Fruit fly (Drosophila melanogaster): ENCODE measurements around the gene MME1.

MME1 gene

dm6 chr2L:7049680-7050289, 22.5 kb downstream of the MME1 start:
- no peak for TF ChIP-seq tx (GFP tag; optimal IDR thresholded peaks at IDR 0.05)
- TF ChIP-seq CG2678 (tag; optimal IDR thresholded peaks at IDR 0.05) = no peak
- peak; percentile 69 for TF ChIP-seq Adf1 (GFP tag; IDR thresholded peaks at IDR 0.05)
- peak; percentile 25 to 45 for TF ChIP-seq Trl (optimal IDR thresholded peaks at IDR 0.05)
- no peak for TF ChIP-seq Trl (GFP tag; optimal IDR thresholded peaks at IDR 0.05)
- peak; percentile 12 for TF ChIP-seq ac (GFP tag; optimal IDR thresholded peaks at IDR 0.05)
- TF ChIP-seq CG6689 (GFP tag; IDR thresholded peaks at IDR 0.05) = no peak
- no peak for TF ChIP-seq maf-S (GFP tag; optimal IDR thresholded peaks at IDR 0.05)
- no peak for TF ChIP-seq CG11504 (tag; optimal IDR thresholded peaks at IDR 0.05)
- TF ChIP-seq Nf-YC (tag; optimal IDR thresholded peaks at IDR 0.05) = no peak
- TF ChIP-seq Hsf (GFP tag; optimal IDR thresholded peaks at IDR 0.05) = no peak
- TF ChIP-seq CG17829 (tag; optimal IDR thresholded peaks at IDR 0.05) = no peak
- peak; percentile 87 for TF ChIP-seq CG4360 (GFP tag; IDR thresholded peaks at IDR 0.05)
- TF ChIP-seq Fer1 (GFP tag; optimal IDR thresholded peaks at IDR 0.05) = no peak
- no peak for TF ChIP-seq CG2199 (GFP tag; IDR thresholded peaks at IDR 0.05)
- TF ChIP-seq sqz (GFP tag; optimal IDR thresholded peaks at IDR 0.05) = peak; percentile 45
- peak; percentile 5 for TF ChIP-seq pho (GFP tag; optimal IDR thresholded peaks at IDR 0.05)
- no peak for TF ChIP-seq cg (GFP tag; optimal IDR thresholded peaks at IDR 0.05)
- peak; percentile 10 for TF ChIP-seq pros (GFP tag; optimal IDR thresholded peaks at IDR 0.05)
- TF ChIP-seq ewg (GFP tag; optimal IDR thresholded peaks at IDR 0.05) = peak; percentile 61
- no peak for TF ChIP-seq grn (GFP tag; optimal IDR thresholded peaks at IDR 0.05)
- peak; percentile 29; the same call in 1 of the 2 replicates for TF ChIP-seq Drgx (GFP tag; IDR thresholded peaks at IDR 0.05)
- no peak for TF ChIP-seq CG17186 (GFP tag; optimal IDR thresholded peaks at IDR 0.05)
- TF ChIP-seq cwo (GFP tag; optimal IDR thresholded peaks at IDR 0.05) = no peak
- TF ChIP-seq E2f2 (GFP tag; IDR thresholded peaks at IDR 0.05) = no peak
- TF ChIP-seq CG9215 (GFP tag; IDR thresholded peaks at IDR 0.05) = no peak
- TF ChIP-seq otp (GFP tag; IDR thresholded peaks at IDR 0.05) = no peak
- TF ChIP-seq CG17361 (GFP tag; IDR thresholded peaks at IDR 0.05) = no peak
- no peak for TF ChIP-seq yki (optimal IDR thresholded peaks at IDR 0.05)
- TF ChIP-seq Gug (GFP tag; IDR thresholded peaks at IDR 0.05) = no peak
- TF ChIP-seq CTCF (GFP tag; optimal IDR thresholded peaks at IDR 0.05) = no peak
- TF ChIP-seq HLH3B (GFP tag; IDR thresholded peaks at IDR 0.05) = 0 out of 2 replicates have a peak, but pooled peaks have one; percentile 6
- TF ChIP-seq jumu (GFP tag; optimal IDR thresholded peaks at IDR 0.05) = no peak
- peak; percentile 15 for TF ChIP-seq Blimp-1 (GFP tag; optimal IDR thresholded peaks at IDR 0.05)
- no peak for TF ChIP-seq Jarid2 (GFP tag; optimal IDR thresholded peaks at IDR 0.05)

- peak; percentile 67 for TF ChIP-seq stwl (tag; optimal IDR thresholded peaks at IDR 0.05)
- no peak for TF ChIP-seq Mes4 (GFP tag; optimal IDR thresholded peaks at IDR 0.05)
- peak; percentile 47 for TF ChIP-seq nerfin-1 (tag; optimal IDR thresholded peaks at IDR 0.05)
- no peak for TF ChIP-seq salm (tag; optimal IDR thresholded peaks at IDR 0.05)
- no peak for TF ChIP-seq NfI (GFP tag; optimal IDR thresholded peaks at IDR 0.05)
- peak; percentile 33 for TF ChIP-seq CG8478 (optimal IDR thresholded peaks at IDR 0.05)
- TF ChIP-seq CG10267 (tag; optimal IDR thresholded peaks at IDR 0.05) = peak; percentile 36
- TF ChIP-seq ftz-f1 (GFP tag; optimal IDR thresholded peaks at IDR 0.05) = no peak
- TF ChIP-seq CG9727 (GFP tag; optimal IDR thresholded peaks at IDR 0.05) = no peak
- peak; percentile 96 for TF ChIP-seq onecut (GFP tag; IDR thresholded peaks at IDR 0.05)
- no peak for TF ChIP-seq Usf (GFP tag; optimal IDR thresholded peaks at IDR 0.05)
- 0 out of 4 replicates have a peak, but pooled peaks have one; percentile 8 for TF ChIP-seq Dll (GFP tag; IDR thresholded peaks at IDR 0.05; ENCODE audit: partially characterized antibody)
- TF ChIP-seq Dek (tag; optimal IDR thresholded peaks at IDR 0.05) = no peak
- TF ChIP-seq CG4707 (GFP tag; optimal IDR thresholded peaks at IDR 0.05) = no peak
- TF ChIP-seq ara (GFP tag; IDR thresholded peaks at IDR 0.05) = 0 out of 2 replicates have a peak, but pooled peaks have one; percentile 7
- TF ChIP-seq grau (tag; optimal IDR thresholded peaks at IDR 0.05) = peak; percentile 34
- TF ChIP-seq CG1832 (GFP tag; optimal IDR thresholded peaks at IDR 0.05) = peak; percentile 60
- TF ChIP-seq zen2 (GFP tag; IDR thresholded peaks at IDR 0.05; ENCODE audit: partially characterized antibody) = no peak
Observed at dm6 chr2L:7050492-7051182, 23.3 kb downstream of the MME1 start.
